Worm (Caenorhabditis elegans) whole organism, midembryonic: ENCODE results near the gene T24A6.20.

ENCODE experiments used
- T22C8.4 ChIP-seq: fragments of 200-800 bp; sonication (Bioruptor generic); IDR thresholded peaks from 2 replicates; pipeline ENCODE4 v1.3.6; 2022; ENCODE audit warnings: missing genetic modification characterization, missing compliant biosample characterization
- cog-1 ChIP-seq: sonication (generic microtip); optimal IDR thresholded peaks from 2 replicates; lab custom pipeline; 2016; ENCODE audit warnings: missing genetic modification characterization, missing compliant biosample characterization
- flt-1 ChIP-seq: fragments of 200-800 bp; sonication (Bioruptor generic); IDR thresholded peaks from 2 replicates; pipeline ENCODE4 v1.3.6; 2022; ENCODE audit warnings: missing genetic modification characterization, missing compliant biosample characterization
- klf-2 ChIP-seq: fragments of 200-800 bp; sonication (Bioruptor generic); conservative IDR thresholded peaks from 2 replicates; pipeline ENCODE4 v1.3.6; 2022; ENCODE audit warnings: missing genetic modification reagents, missing genetic modification characterization, missing compliant biosample characterization
- med-1 ChIP-seq: sonication (generic microtip); optimal IDR thresholded peaks from 2 replicates; lab custom pipeline; 2017; ENCODE audit warnings: missing genetic modification characterization, mild to moderate bottlenecking, missing compliant biosample characterization, antibody characterized with exemption, missing genetic modification reagents; ENCODE audit not compliant: insufficient read depth
- ref-1 ChIP-seq: fragments of 200-800 bp; sonication (Bioruptor generic); conservative IDR thresholded peaks from 2 replicates; pipeline ENCODE4 v1.3.6; 2022; ENCODE audit warnings: missing genetic modification reagents, missing genetic modification characterization, missing compliant biosample characterization
- tab-1 ChIP-seq: fragments of 200-800 bp; sonication (Bioruptor generic); IDR thresholded peaks from 2 replicates; pipeline ENCODE4 v1.3.6; 2022; ENCODE audit warnings: missing genetic modification characterization, missing compliant biosample characterization
- ztf-23 ChIP-seq: fragments of 200-800 bp; sonication (Bioruptor generic); IDR thresholded peaks from 2 replicates; pipeline ENCODE4 v1.3.6; 2022; ENCODE audit warnings: missing genetic modification reagents, missing genetic modification characterization, missing compliant biosample characterization
- ztf-29 ChIP-seq: fragments of 200-800 bp; sonication (Bioruptor generic); IDR thresholded peaks from 2 replicates; pipeline ENCODE4 v1.3.6; 2022; ENCODE audit warnings: missing genetic modification reagents, missing genetic modification characterization, missing compliant biosample characterization

The T24A6.20 gene

ce11 chrV:3526882-3527281 is 26.1 kb upstream of the T24A6.20 start, which contains the start of gene str-260:
str-260 (plus strand) TSS chrV:3527182.
- TF ChIP-seq ztf-23 (GFP tag; lab: Robert Waterston, UW) (no peak), flt-1 (no peak), ref-1 (no peak), cog-1 (tag; lab: Kevin White, UChicago) (no peak), ztf-29 (GFP tag; lab: Robert Waterston, UW) (no peak), T22C8.4 (GFP tag; lab: Robert Waterston, UW) (no peak), klf-2 (no peak), tab-1 (GFP tag; lab: Robert Waterston, UW) (no peak), med-1 (GFP tag; lab: Kevin White, UChicago) (no peak)

DNA sequence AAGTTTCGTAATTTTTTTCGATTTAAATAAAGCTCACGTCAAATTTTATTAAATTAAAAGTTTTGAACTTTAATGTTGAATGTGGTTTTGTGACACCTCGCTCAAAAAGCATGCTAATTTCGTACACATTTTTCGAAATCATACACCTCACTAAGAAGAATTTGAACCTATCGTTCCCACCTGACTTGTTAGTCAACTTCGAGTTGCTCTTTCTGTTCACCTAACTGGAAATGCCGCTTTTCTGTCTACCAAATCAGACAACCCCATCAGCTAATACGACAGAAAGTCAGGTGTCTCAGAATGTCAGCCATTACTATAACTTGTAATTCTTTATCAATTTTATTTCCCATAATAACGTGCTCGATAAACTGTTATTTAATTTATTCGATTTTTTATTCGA is 22.5 kb upstream of the T24A6.20 start, which contains the start of gene srbc-66:
Gene srbc-66 (plus strand): TSS at position 301 of the 400 bp plus-strand sequence.
- no peak for TF ChIP-seq cog-1 (tag; lab: Kevin White, UChicago)
- no peak for TF ChIP-seq med-1 (GFP tag; lab: Kevin White, UChicago)
- TF ChIP-seq klf-2 = no peak
- TF ChIP-seq ztf-29 (GFP tag; lab: Robert Waterston, UW) = no peak

ce11 chrV:3535260-3535659 is 17.7 kb upstream of the T24A6.20 start, which contains the start of gene nhr-221:
nhr-221 (minus strand) TSS chrV:3535360.
- TF ChIP-seq flt-1 (no peak), ztf-23 (GFP tag; lab: Robert Waterston, UW) (no peak), T22C8.4 (GFP tag; lab: Robert Waterston, UW) (no peak), cog-1 (tag; lab: Kevin White, UChicago) (no peak)

DNA sequence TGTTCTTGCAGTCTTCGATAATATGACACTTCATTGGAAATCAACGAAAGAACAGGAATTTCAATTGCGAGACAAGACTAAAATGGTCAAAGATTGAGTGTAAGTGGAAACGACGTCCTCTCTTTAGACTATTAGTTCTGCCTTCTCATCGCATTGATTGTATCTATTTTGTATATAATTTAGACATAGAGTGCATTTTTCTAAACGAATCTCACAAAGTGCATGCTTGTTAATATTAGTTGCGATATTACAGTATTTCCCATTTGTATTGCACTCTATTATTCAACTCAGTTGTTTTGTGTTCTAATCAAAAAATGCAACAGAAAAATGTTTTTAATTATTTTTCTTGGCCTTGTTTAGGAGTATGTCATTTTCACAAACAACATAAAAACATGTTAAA is 14.6 kb upstream of the T24A6.20 start, which contains the start of gene nhr-93:
Gene nhr-93 (minus strand): TSS at position 101 of the 400 bp plus-strand sequence.
- TF ChIP-seq ref-1 (no peak), cog-1 (tag; lab: Kevin White, UChicago) (no peak), T22C8.4 (GFP tag; lab: Robert Waterston, UW) (no peak), klf-2 (no peak), ztf-29 (GFP tag; lab: Robert Waterston, UW) (no peak), flt-1 (no peak), med-1 (GFP tag; lab: Kevin White, UChicago) (no peak), tab-1 (GFP tag; lab: Robert Waterston, UW) (no peak), ztf-23 (GFP tag; lab: Robert Waterston, UW) (no peak)

- TF ChIP-seq cog-1 (tag; lab: Kevin White, UChicago) (no peak), ztf-23 (GFP tag; lab: Robert Waterston, UW) (no peak), med-1 (GFP tag; lab: Kevin White, UChicago) (no peak), flt-1 (no peak), ref-1 (no peak)
Observed at ce11 chrV:3541117-3541516, 11.8 kb upstream of the T24A6.20 start, which contains the start of gene srbc-67. srbc-67 (minus strand) TSS chrV:3541217.

DNA sequence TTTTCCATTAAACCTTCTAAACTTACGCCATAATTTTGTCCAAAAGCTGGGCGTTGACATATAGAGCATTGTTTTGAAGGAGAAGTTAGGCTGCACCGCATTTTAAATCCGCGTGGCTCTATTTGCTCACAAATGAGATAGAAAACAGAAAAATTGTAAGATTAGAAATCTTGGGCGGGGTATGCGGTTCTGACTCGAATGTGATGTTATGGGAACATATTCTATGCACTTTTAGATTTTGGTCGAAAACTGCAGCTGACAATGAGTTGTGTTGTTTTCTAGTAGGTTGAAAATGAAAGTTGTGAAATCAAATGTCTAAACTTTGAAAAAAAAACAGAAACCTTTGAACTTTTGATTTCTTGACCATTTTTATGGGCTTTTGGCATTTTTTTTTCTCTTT is 9.6 kb upstream of the T24A6.20 start, which contains the start of gene nhr-222:
Gene nhr-222 (minus strand): TSS at position 101 of the 400 bp plus-strand sequence.
- TF ChIP-seq flt-1 (no peak), cog-1 (tag; lab: Kevin White, UChicago) (no peak), med-1 (GFP tag; lab: Kevin White, UChicago) (no peak), ref-1 (no peak), klf-2 (no peak), tab-1 (GFP tag; lab: Robert Waterston, UW) (no peak), ztf-23 (GFP tag; lab: Robert Waterston, UW) (no peak), ztf-29 (GFP tag; lab: Robert Waterston, UW) (no peak), T22C8.4 (GFP tag; lab: Robert Waterston, UW) (no peak)

ce11 chrV:3546517-3546916 is 6.4 kb upstream of the T24A6.20 start, which contains the start of gene srbc-68:
srbc-68 (minus strand) TSS chrV:3546617.
- TF ChIP-seq tab-1 (GFP tag; lab: Robert Waterston, UW) (no peak), ref-1 (no peak), ztf-29 (GFP tag; lab: Robert Waterston, UW) (no peak), flt-1 (no peak), med-1 (GFP tag; lab: Kevin White, UChicago) (no peak), T22C8.4 (GFP tag; lab: Robert Waterston, UW) (no peak), cog-1 (tag; lab: Kevin White, UChicago) (no peak), klf-2 (no peak), ztf-23 (GFP tag; lab: Robert Waterston, UW) (no peak)

- no peak for TF ChIP-seq tab-1 (GFP tag; lab: Robert Waterston, UW)
Observed at ce11 chrV:3548798-3549197, 4.1 kb upstream of the T24A6.20 start, which contains the start of gene srw-130. srw-130 (minus strand) TSS chrV:3548898.

ce11 chrV:3549553-3549952 is 3.4 kb upstream of the T24A6.20 start, which contains the start of gene sri-21:
sri-21 (plus strand) TSS chrV:3549853.
- TF ChIP-seq klf-2 (no peak), ztf-29 (GFP tag; lab: Robert Waterston, UW) (no peak), med-1 (GFP tag; lab: Kevin White, UChicago) (no peak), flt-1 (no peak), T22C8.4 (GFP tag; lab: Robert Waterston, UW) (no peak), tab-1 (GFP tag; lab: Robert Waterston, UW) (no peak), ref-1 (no peak), ztf-23 (GFP tag; lab: Robert Waterston, UW) (no peak), cog-1 (tag; lab: Kevin White, UChicago) (no peak)

ce11 chrV:3551765-3552164 is 1.2 kb upstream of the T24A6.20 start, which contains the start of gene grl-28:
grl-28 (minus strand) TSS chrV:3551865.
- no peak for TF ChIP-seq klf-2
- TF ChIP-seq ztf-29 (GFP tag; lab: Robert Waterston, UW) = no peak
- TF ChIP-seq ztf-23 (GFP tag; lab: Robert Waterston, UW) = no peak
- TF ChIP-seq flt-1 = no peak
- no peak for TF ChIP-seq tab-1 (GFP tag; lab: Robert Waterston, UW)
- TF ChIP-seq med-1 (GFP tag; lab: Kevin White, UChicago) = no peak
- no peak for TF ChIP-seq cog-1 (tag; lab: Kevin White, UChicago)
- TF ChIP-seq ref-1 = no peak
- TF ChIP-seq T22C8.4 (GFP tag; lab: Robert Waterston, UW) = no peak
